Worm (Caenorhabditis elegans): Measurements from ENCODE around the gene F09F9.1.

Gene F09F9.1

ce11 chrX:4145051-4145826 lies 30.1 kb downstream of the F09F9.1 start (continued):
- TF ChIP-seq nhr-25 (tag; optimal IDR thresholded peaks at IDR 0.05; ENCODE audit: borderline replicate concordance, insufficient read depth) (peak; percentile 95), mxl-2 (GFP tag; conservative IDR thresholded peaks at IDR 0.05) (peak; percentile 53; the same call in 1 of the 2 replicates), F26F4.8 (GFP tag; conservative IDR thresholded peaks at IDR 0.05) (no peak), unc-62 (GFP tag; optimal IDR thresholded peaks at IDR 0.05 in 1 of 2) (peak in 1 of 2 experiments; percentile 98), unc-62 (tag; optimal IDR thresholded peaks at IDR 0.05) (no peak), nhr-48 (tag; optimal IDR thresholded peaks at IDR 0.05) (peak; percentile 65), mxl-3 (GFP tag; optimal IDR thresholded peaks at IDR 0.05) (peak; percentile 93), daf-16 (GFP tag; optimal IDR thresholded peaks at IDR 0.05) (peak in 1 of 2 experiments; percentile 34), daf-16 (tag; optimal IDR thresholded peaks at IDR 0.05) (peak; percentile 70), nhr-10 (tag; optimal IDR thresholded peaks at IDR 0.05) (peak; percentile 48), nhr-102 (tag; optimal IDR thresholded peaks at IDR 0.05) (peak; percentile 64), Y105C5A.15 (GFP tag; IDR thresholded peaks at IDR 0.05) (no peak), zip-11 (GFP tag; IDR thresholded peaks at IDR 0.05) (no peak), nhr-76 (tag; optimal IDR thresholded peaks at IDR 0.05) (no peak), Y75B8A.6 (GFP tag; IDR thresholded peaks at IDR 0.05) (no peak), cey-2 (tag; optimal IDR thresholded peaks at IDR 0.05; ENCODE audit: borderline replicate concordance, insufficient read depth) (no peak), zip-2 (tag; optimal IDR thresholded peaks at IDR 0.05) (no peak), jun-1 (tag; optimal IDR thresholded peaks at IDR 0.05) (no peak), php-3 (GFP tag; IDR thresholded peaks at IDR 0.05) (peak; percentile 9; the same call in 1 of the 2 replicates), daf-12 (tag; optimal IDR thresholded peaks at IDR 0.05) (no peak), lin-15B (tag; optimal IDR thresholded peaks at IDR 0.05) (no peak), lsy-2 (tag; optimal IDR thresholded peaks at IDR 0.05) (peak; percentile 11 to 48), unc-130 (GFP tag; optimal IDR thresholded peaks at IDR 0.05) (no peak), skn-1 (tag; optimal IDR thresholded peaks at IDR 0.05) (no peak), aha-1 (tag) (peak; percentile 100), zag-1 (tag; optimal IDR thresholded peaks at IDR 0.05) (no peak), nhr-41 (GFP tag; IDR thresholded peaks at IDR 0.05) (0 out of 2 replicates have a peak, but pooled peaks have one; percentile 17), lin-29 (GFP tag; IDR thresholded peaks at IDR 0.05) (no peak), fkh-10 (GFP tag; optimal IDR thresholded peaks at IDR 0.05) (peak; percentile 60), nhr-237 (tag; optimal IDR thresholded peaks at IDR 0.05) (no peak), lir-3 (tag; optimal IDR thresholded peaks at IDR 0.05) (no peak), F10B5.3 (tag; optimal IDR thresholded peaks at IDR 0.05) (no peak), ztf-7 (tag; optimal IDR thresholded peaks at IDR 0.05) (no peak), mes-2 (tag; optimal IDR thresholded peaks at IDR 0.05; ENCODE audit: poor library complexity, severe bottlenecking) (peak; percentile 63), pqm-1 (tag; optimal IDR thresholded peaks at IDR 0.05) (no peak), spr-1 (tag; optimal IDR thresholded peaks at IDR 0.05) (peak; percentile 9), ztf-11 (tag; optimal IDR thresholded peaks at IDR 0.05) (no peak), Y48G9A.11 (GFP tag; IDR thresholded peaks at IDR 0.05) (no peak), dmd-8 (GFP tag; IDR thresholded peaks at IDR 0.05) (no peak), pha-4 (GFP tag; IDR thresholded peaks at IDR 0.05) (peak; percentile 38; the same call in 1 of the 2 replicates), pha-4 (tag; optimal IDR thresholded peaks at IDR 0.05) (peak; percentile 55), zfp-3 (GFP tag; conservative IDR thresholded peaks at IDR 0.05) (no peak), set-16 (GFP tag; IDR thresholded peaks at IDR 0.05) (peak; percentile 60; the same call in 1 of the 2 replicates), dpl-1 (GFP tag; optimal IDR thresholded peaks at IDR 0.05) (peak; percentile 23), dmd-9 (GFP tag; IDR thresholded peaks at IDR 0.05) (peak; percentile 82; the same call in 1 of the 2 replicates), nhr-6 (tag; optimal IDR thresholded peaks at IDR 0.05) (peak; percentile 9), saeg-2 (GFP tag; IDR thresholded peaks at IDR 0.05) (no peak), vab-7 (GFP tag; IDR thresholded peaks at IDR 0.05) (no peak), rbr-2 (tag; optimal IDR thresholded peaks at IDR 0.05) (peak; percentile 54), dmd-6 (GFP tag; IDR thresholded peaks at IDR 0.05) (peak; percentile 97), lin-1 (GFP tag; IDR thresholded peaks at IDR 0.05) (peak; percentile 58; the same call in 1 of the 2 replicates)

All from whole organism, L4 larva.